Worm (Caenorhabditis elegans) whole organism, late embryonic: Measurements from ENCODE around the gene C55C3.73.
A peak's percentile ranks its signal among the peaks of the same experiment; 100 is the strongest.

Experiments
- F13H6.1 ChIP-seq: sonication (generic microtip); optimal IDR thresholded peaks from 2 replicates; lab custom pipeline; 2016; ENCODE audit warnings: missing genetic modification characterization, missing compliant biosample characterization
- K02D7.2 ChIP-seq: sonication (generic microtip); optimal IDR thresholded peaks from 2 replicates; lab custom pipeline; 2017; ENCODE audit warnings: mild to moderate bottlenecking, missing genetic modification characterization, missing compliant biosample characterization
- K09A11.1 ChIP-seq: sonication (generic microtip); optimal IDR thresholded peaks from 2 replicates; lab custom pipeline; 2017; ENCODE audit warnings: antibody characterized with exemption, mild to moderate bottlenecking, missing genetic modification characterization, missing compliant biosample characterization; ENCODE audit not compliant: insufficient read depth
- ama-1 ChIP-seq: fragments of 150-350 bp; optimal IDR thresholded peaks from 2 replicates; lab custom pipeline; 2014
- ceh-14 ChIP-seq: sonication (generic microtip); optimal IDR thresholded peaks from 2 replicates; lab custom pipeline; 2016; ENCODE audit warnings: missing genotype, missing genetic modification characterization, missing compliant biosample characterization
- ceh-18 ChIP-seq: sonication (generic microtip); optimal IDR thresholded peaks from 2 replicates; lab custom pipeline; 2016; ENCODE audit warnings: missing genetic modification characterization, missing compliant biosample characterization
- ceh-19 ChIP-seq: fragments of 200-800 bp; sonication (Bioruptor generic); optimal IDR thresholded peaks from 2 replicates; lab custom pipeline; 2018; ENCODE audit warnings: mild to moderate bottlenecking, missing genetic modification characterization, missing compliant biosample characterization
- ceh-2 ChIP-seq: sonication (generic microtip); optimal IDR thresholded peaks from 2 replicates; lab custom pipeline; 2016; ENCODE audit warnings: missing genotype, missing genetic modification characterization, missing compliant biosample characterization
- ceh-31 ChIP-seq: sonication (generic microtip); optimal IDR thresholded peaks from 2 replicates; lab custom pipeline; 2016; ENCODE audit warnings: missing genetic modification characterization, missing compliant biosample characterization
- ceh-48 ChIP-seq: sonication (generic microtip); optimal IDR thresholded peaks from 2 replicates; lab custom pipeline; 2016; ENCODE audit warnings: missing genetic modification characterization, inconsistent platforms, missing compliant biosample characterization
- ceh-6 ChIP-seq: fragments of 200-800 bp; sonication (Bioruptor generic); optimal IDR thresholded peaks from 2 replicates; lab custom pipeline; 2018; ENCODE audit warnings: mild to moderate bottlenecking, missing genetic modification characterization, missing compliant biosample characterization
- ceh-9 ChIP-seq: sonication (generic microtip); optimal IDR thresholded peaks from 2 replicates; lab custom pipeline; 2016; ENCODE audit warnings: mild to moderate bottlenecking, missing genetic modification characterization, inconsistent platforms, missing compliant biosample characterization
- dmd-4 ChIP-seq: sonication (generic microtip); optimal IDR thresholded peaks from 2 replicates; lab custom pipeline; 2016; ENCODE audit warnings: borderline replicate concordance, missing genetic modification characterization, missing compliant biosample characterization
- ets-4 ChIP-seq: sonication (generic microtip); optimal IDR thresholded peaks from 2 replicates; lab custom pipeline; 2016; ENCODE audit warnings: missing genetic modification characterization, missing compliant biosample characterization
- eyg-1 ChIP-seq: sonication (generic microtip); optimal IDR thresholded peaks from 2 replicates; lab custom pipeline; 2016; ENCODE audit warnings: missing genotype, missing genetic modification characterization, missing compliant biosample characterization
- fax-1 ChIP-seq: sonication (generic microtip); optimal IDR thresholded peaks from 2 replicates; lab custom pipeline; 2016; ENCODE audit warnings: missing genotype, missing genetic modification characterization, missing compliant biosample characterization
- fkh-10 ChIP-seq: fragments of 150-350 bp; optimal IDR thresholded peaks from 2 replicates; lab custom pipeline; 2014; ENCODE audit warnings: missing biosample characterization, missing genetic modification reagents, missing genetic modification characterization
- gmeb-2 ChIP-seq: sonication (generic microtip); optimal IDR thresholded peaks from 2 replicates; lab custom pipeline; 2016; ENCODE audit warnings: missing genetic modification characterization, inconsistent platforms, missing compliant biosample characterization
- hlh-30 ChIP-seq: sonication (generic microtip); optimal IDR thresholded peaks from 2 replicates; lab custom pipeline; 2017; ENCODE audit warnings: antibody characterized with exemption, missing genetic modification characterization, missing compliant biosample characterization; ENCODE audit not compliant: insufficient read depth
- hlh-6 ChIP-seq: sonication (generic microtip); optimal IDR thresholded peaks from 2 replicates; lab custom pipeline; 2016; ENCODE audit warnings: missing genotype, missing genetic modification characterization, missing compliant biosample characterization
- hlh-8 ChIP-seq: sonication (generic microtip); optimal IDR thresholded peaks from 2 replicates; lab custom pipeline; 2016; ENCODE audit warnings: missing genotype, missing genetic modification characterization, missing compliant biosample characterization
- lin-11 ChIP-seq: fragments of 200-800 bp; sonication (Bioruptor generic); optimal IDR thresholded peaks from 2 replicates; lab custom pipeline; 2018; ENCODE audit warnings: mild to moderate bottlenecking, missing genetic modification characterization, missing compliant biosample characterization
- mec-3 ChIP-seq: sonication (generic microtip); optimal IDR thresholded peaks from 2 replicates; lab custom pipeline; 2016; ENCODE audit warnings: borderline replicate concordance, missing genetic modification characterization, missing compliant biosample characterization
- nhr-232 ChIP-seq: sonication (generic microtip); optimal IDR thresholded peaks from 2 replicates; lab custom pipeline; 2016; ENCODE audit warnings: missing genetic modification characterization, missing compliant biosample characterization
- npax-4 ChIP-seq: sonication (generic microtip); optimal IDR thresholded peaks from 2 replicates; lab custom pipeline; 2016; ENCODE audit warnings: missing genetic modification characterization, missing compliant biosample characterization
- odd-2 ChIP-seq: sonication (generic microtip); optimal IDR thresholded peaks from 2 replicates; lab custom pipeline; 2017; ENCODE audit warnings: antibody characterized with exemption, mild to moderate bottlenecking, missing genetic modification characterization, missing compliant biosample characterization
- pat-9 ChIP-seq: fragments of 200-800 bp; sonication (Bioruptor generic); optimal IDR thresholded peaks from 2 replicates; lab custom pipeline; 2018; ENCODE audit warnings: mild to moderate bottlenecking, missing genetic modification characterization, moderate library complexity, missing compliant biosample characterization
- pax-1 ChIP-seq: fragments of 150-350 bp; optimal IDR thresholded peaks from 2 replicates; lab custom pipeline; 2014; ENCODE audit warnings: missing biosample characterization, missing genetic modification characterization
- pha-4 ChIP-seq: fragments of 150-350 bp; optimal IDR thresholded peaks from 2 replicates; lab custom pipeline; 2018; ENCODE audit warnings: missing biosample characterization, missing genetic modification reagents, missing genetic modification characterization
- pqm-1 ChIP-seq: sonication (generic microtip); optimal IDR thresholded peaks from 2 replicates; lab custom pipeline; 2016; ENCODE audit warnings: missing genetic modification characterization, missing compliant biosample characterization
- sox-4 ChIP-seq: sonication (generic microtip); optimal IDR thresholded peaks from 2 replicates; lab custom pipeline; 2017; ENCODE audit warnings: mild to moderate bottlenecking, missing genetic modification characterization, inconsistent platforms, missing compliant biosample characterization
- syd-9 ChIP-seq: sonication (generic microtip); optimal IDR thresholded peaks from 2 replicates; lab custom pipeline; 2016; ENCODE audit warnings: mild to moderate bottlenecking, missing genetic modification characterization, moderate library complexity, missing compliant biosample characterization
- unc-42 ChIP-seq: sonication (generic microtip); optimal IDR thresholded peaks from 2 replicates; lab custom pipeline; 2016; ENCODE audit warnings: missing genotype, missing genetic modification characterization, missing compliant biosample characterization
- unc-55 ChIP-seq: sonication (generic microtip); optimal IDR thresholded peaks from 2 replicates; lab custom pipeline; 2017; ENCODE audit warnings: missing biosample characterization, missing genetic modification reagents, missing genetic modification characterization
- unc-86 ChIP-seq: sonication (generic microtip); optimal IDR thresholded peaks from 2 replicates; lab custom pipeline; 2016; ENCODE audit warnings: missing genetic modification characterization, missing compliant biosample characterization
- zip-5 ChIP-seq: sonication (generic microtip); optimal IDR thresholded peaks from 2 replicates; lab custom pipeline; 2016; ENCODE audit warnings: missing genetic modification characterization, missing compliant biosample characterization
- ztf-16 ChIP-seq: sonication (generic microtip); optimal IDR thresholded peaks from 2 replicates; lab custom pipeline; 2017; ENCODE audit warnings: missing genetic modification characterization, missing compliant biosample characterization

The C55C3.73 gene

DNA sequence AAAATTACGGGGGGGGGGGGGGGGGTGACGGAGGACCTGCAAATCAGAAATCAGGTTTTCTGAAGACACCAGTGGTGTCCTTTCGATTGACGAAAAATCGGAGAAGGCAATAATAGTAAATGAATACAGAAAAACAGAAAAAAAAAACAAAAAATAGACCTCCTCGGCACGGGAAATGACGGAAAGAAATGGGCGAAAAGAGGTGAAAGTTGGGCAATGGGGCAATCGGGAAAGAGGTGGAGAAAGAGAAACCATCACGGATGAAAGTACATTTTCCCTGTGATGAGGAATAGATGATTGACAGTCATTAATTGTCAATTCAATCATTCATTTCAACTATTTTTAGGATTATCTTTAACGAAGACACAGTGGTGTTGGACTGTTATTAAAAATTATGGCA, 666 bp upstream of the C55C3.73 start:
- TF ChIP-seq lin-11, result no peak
- TF ChIP-seq nhr-232, result no peak
- no peak for TF ChIP-seq ceh-48 (tag; lab: Kevin White, UChicago)
- no peak for TF ChIP-seq pat-9
- TF ChIP-seq npax-4 (tag; lab: Kevin White, UChicago), result no peak
- no peak for TF ChIP-seq ceh-6
- TF ChIP-seq eyg-1, result no peak
- no peak for TF ChIP-seq ceh-18 (tag; lab: Kevin White, UChicago)
- no peak for TF ChIP-seq unc-55
- no peak for TF ChIP-seq ceh-19 (GFP tag; lab: Kevin White, UChicago)
- no peak for TF ChIP-seq mec-3 (tag; lab: Kevin White, UChicago)
- TF ChIP-seq odd-2 (tag; lab: Kevin White, UChicago), result no peak
- TF ChIP-seq dmd-4 (tag; lab: Kevin White, UChicago), result no peak
- TF ChIP-seq hlh-8 (tag; lab: Kevin White, UChicago), result no peak
- TF ChIP-seq ets-4 (tag; lab: Kevin White, UChicago), result no peak
- TF ChIP-seq pha-4 (tag; lab: Kevin White, UChicago), result no peak
- TF ChIP-seq K09A11.1 (tag; lab: Kevin White, UChicago), result no peak
- no peak for TF ChIP-seq fkh-10 (GFP tag; lab: Kevin White, UChicago)
- no peak for TF ChIP-seq ama-1 (lab: Kevin White, UChicago)
- no peak for TF ChIP-seq ceh-9 (tag; lab: Kevin White, UChicago)

DNA sequence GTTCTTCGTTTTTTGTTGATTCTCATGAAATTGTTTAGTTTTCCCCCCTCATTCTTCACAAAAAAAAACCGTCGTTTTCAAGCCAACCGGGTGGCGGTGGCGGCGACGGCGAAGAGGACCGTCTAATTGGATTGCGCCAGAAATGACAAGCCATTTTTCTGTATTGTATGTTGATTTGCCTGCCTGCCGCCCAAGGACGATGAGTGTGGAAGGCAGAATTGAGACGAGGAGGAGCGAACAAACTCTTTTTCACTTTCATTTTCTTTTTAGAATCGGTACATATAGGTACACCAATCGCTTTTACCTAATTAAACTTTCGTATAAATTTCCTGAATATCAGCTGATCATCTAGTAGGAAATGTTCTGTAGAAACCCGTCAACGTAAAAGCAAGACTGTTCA, 1.6 kb downstream of the C55C3.73 start:
- TF ChIP-seq ztf-16 (tag; lab: Kevin White, UChicago), result no peak
- TF ChIP-seq hlh-6 (tag; lab: Kevin White, UChicago), result no peak
- no peak for TF ChIP-seq pqm-1
- TF ChIP-seq, all 69 proteins: peak for 0

DNA sequence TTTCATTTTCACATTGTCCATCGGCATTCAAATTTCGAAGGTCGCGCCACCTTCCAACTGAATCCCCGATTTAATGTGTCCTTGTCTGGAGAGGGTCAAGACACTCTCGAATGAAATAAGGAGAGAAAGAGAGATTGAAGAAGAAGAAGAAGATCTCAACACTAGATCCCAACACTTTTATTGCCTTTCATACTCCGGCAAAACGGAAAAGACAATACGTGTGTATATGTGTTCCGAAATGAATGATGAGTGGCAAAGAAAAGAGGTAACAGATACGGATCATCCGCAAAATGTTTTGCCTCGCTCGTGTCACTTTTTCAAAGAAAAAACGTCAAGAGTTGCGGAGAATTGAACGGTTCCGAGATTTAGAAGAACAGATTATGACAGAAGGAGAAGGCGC, 2.9 kb downstream of the C55C3.73 start:
- TF ChIP-seq ets-4 (tag; lab: Kevin White, UChicago) (no peak), ceh-2 (tag; lab: Kevin White, UChicago) (no peak), nhr-232 (no peak), unc-55 (peak; percentile 3), pax-1 (tag; lab: Kevin White, UChicago) (no peak), F13H6.1 (no peak), ceh-31 (no peak), K02D7.2 (no peak)

DNA sequence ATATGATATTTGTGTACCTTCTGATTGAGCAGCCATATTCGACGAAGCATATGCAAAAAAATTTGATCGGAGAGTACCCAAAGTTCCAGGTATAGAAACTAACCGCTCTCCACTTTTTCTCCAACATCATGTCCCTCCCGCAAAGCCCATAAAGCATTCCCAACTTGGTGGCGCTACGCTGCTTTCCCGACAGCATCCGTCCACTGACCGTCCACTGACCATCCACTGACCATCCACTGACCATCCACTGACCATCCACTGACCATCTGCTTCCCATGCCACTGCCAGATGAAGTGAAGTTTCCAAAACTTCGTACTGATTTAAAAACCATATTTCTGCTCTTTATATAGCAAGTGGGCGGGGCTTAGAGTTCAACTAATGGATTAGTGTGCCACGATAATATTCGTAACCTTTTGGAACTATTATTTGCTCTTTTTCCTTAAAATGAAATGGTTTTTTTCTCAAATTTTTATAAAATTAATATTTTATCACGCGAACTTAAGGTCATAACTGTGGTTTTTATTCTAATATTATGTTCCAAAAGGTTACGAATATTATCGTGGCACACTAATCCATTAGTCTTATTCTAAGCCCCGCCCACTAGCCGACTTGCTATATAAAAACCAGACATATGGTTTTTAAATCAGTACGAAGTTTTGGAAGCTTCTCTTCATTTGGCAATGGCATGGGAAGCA, 12.7 kb downstream of the C55C3.73 start, which contains the start of gene C55C3.8:
Gene C55C3.8 (plus strand): TSS at position 645 of the 695 bp plus-strand sequence.
- no peak for TF ChIP-seq ceh-19 (GFP tag; lab: Kevin White, UChicago)
- TF ChIP-seq K09A11.1 (tag; lab: Kevin White, UChicago), result no peak

DNA sequence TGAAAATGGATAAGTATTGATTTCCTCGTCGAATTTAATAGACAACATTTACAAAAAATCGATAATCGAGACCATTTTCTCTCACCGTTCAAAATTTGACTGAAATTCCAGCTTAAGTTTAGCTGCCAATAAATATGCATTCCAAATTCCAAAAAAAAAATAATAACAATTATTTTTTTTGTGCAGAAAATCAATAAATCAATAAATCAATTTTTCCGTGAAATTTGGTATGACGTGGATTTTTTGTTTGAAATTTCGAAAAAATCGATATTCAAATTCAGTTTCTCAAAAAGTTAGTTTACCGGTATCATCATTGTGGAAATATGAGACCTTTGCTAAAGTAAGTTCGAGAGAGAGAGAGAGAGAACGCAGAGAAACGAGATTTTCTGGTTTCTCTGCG, 18.2 kb downstream of the C55C3.73 start, which contains the start of gene C55C3.3:
Gene C55C3.3 (plus strand): TSS at position 274 of the 400 bp plus-strand sequence.
- TF ChIP-seq fax-1 (tag; lab: Kevin White, UChicago), result no peak
- TF ChIP-seq unc-86 (tag; lab: Kevin White, UChicago), result no peak
- TF ChIP-seq K09A11.1 (tag; lab: Kevin White, UChicago), result no peak
- no peak for TF ChIP-seq zip-5 (tag; lab: Kevin White, UChicago)
- no peak for TF ChIP-seq hlh-30
- no peak for TF ChIP-seq hlh-8 (tag; lab: Kevin White, UChicago)
- no peak for TF ChIP-seq gmeb-2
- TF ChIP-seq sox-4 (tag; lab: Kevin White, UChicago), result no peak
- no peak for TF ChIP-seq ceh-14
- no peak for TF ChIP-seq K02D7.2
- TF ChIP-seq eyg-1, result no peak
- TF ChIP-seq syd-9, result no peak
- TF ChIP-seq pha-4 (tag; lab: Kevin White, UChicago), result no peak
- TF ChIP-seq unc-42 (tag; lab: Kevin White, UChicago), result no peak
